Worm (Caenorhabditis elegans) whole organism, young adult: ENCODE results near the gene F10C1.3.
A peak's percentile ranks its signal among the peaks of the same experiment; 100 is the strongest.

ENCODE experiments used
- B0336.3 ChIP-seq: fragments of 200-800 bp; sonication (Bioruptor generic); IDR thresholded peaks from 2 replicates; pipeline ENCODE4 v1.3.6; 2022; ENCODE audit warnings: missing genetic modification characterization, missing compliant biosample characterization
- C06A6.2 ChIP-seq: fragments of 200-800 bp; sonication (Bioruptor generic); conservative IDR thresholded peaks from 2 replicates; pipeline ENCODE4 v1.3.6; 2022; ENCODE audit warnings: missing genetic modification characterization, missing compliant biosample characterization
- F22D6.2 ChIP-seq: sonication (generic microtip); optimal IDR thresholded peaks from 2 replicates; lab custom pipeline; 2016; ENCODE audit warnings: mild to moderate bottlenecking, missing genetic modification characterization, missing compliant biosample characterization
- F23B12.7 ChIP-seq: sonication (generic microtip); optimal IDR thresholded peaks from 2 replicates; lab custom pipeline; 2017; ENCODE audit warnings: missing genetic modification characterization, mild to moderate bottlenecking, missing compliant biosample characterization, antibody characterized with exemption, moderate library complexity; ENCODE audit not compliant: insufficient read depth
- F33H1.4 ChIP-seq: fragments of 200-800 bp; sonication (Bioruptor generic); IDR thresholded peaks from 2 replicates; pipeline ENCODE4 v1.3.6; 2022; ENCODE audit warnings: missing genetic modification reagents, missing genetic modification characterization, missing compliant biosample characterization
- F52B5.7 ChIP-seq: sonication (generic microtip); optimal IDR thresholded peaks from 2 replicates; lab custom pipeline; 2016; ENCODE audit warnings: mild to moderate bottlenecking, missing genetic modification characterization, missing compliant biosample characterization
- T07F8.4 ChIP-seq: sonication (generic microtip); optimal IDR thresholded peaks from 2 replicates; lab custom pipeline; 2016; ENCODE audit warnings: mild to moderate bottlenecking, missing genetic modification characterization, moderate library complexity, missing compliant biosample characterization
- Y53F4B.3 ChIP-seq: fragments of 200-800 bp; sonication (Bioruptor generic); IDR thresholded peaks from 2 replicates; pipeline ENCODE4 v1.3.6; 2022; ENCODE audit warnings: missing genetic modification reagents, missing genetic modification characterization, missing compliant biosample characterization
- Y56A3A.18 ChIP-seq: fragments of 200-800 bp; sonication (Bioruptor generic); IDR thresholded peaks from 2 replicates; pipeline ENCODE4 v1.3.6; 2022; ENCODE audit warnings: missing genetic modification reagents, missing genetic modification characterization, missing compliant biosample characterization
- Y67H2A.10 ChIP-seq: fragments of 200-800 bp; sonication (Bioruptor generic); conservative IDR thresholded peaks from 2 replicates; pipeline ENCODE4 v1.3.6; 2022; ENCODE audit warnings: missing genetic modification reagents, missing genetic modification characterization, missing compliant biosample characterization
- Y79H2A.3 ChIP-seq: fragments of 200-800 bp; sonication (Bioruptor generic); conservative IDR thresholded peaks from 2 replicates; pipeline ENCODE4 v1.3.6; 2022; ENCODE audit warnings: missing genetic modification reagents, missing genetic modification characterization, missing compliant biosample characterization
- Y95B8A.8 ChIP-seq: fragments of 200-800 bp; sonication (Bioruptor generic); IDR thresholded peaks from 2 replicates; pipeline ENCODE4 v1.3.6; 2022; ENCODE audit warnings: missing genetic modification reagents, missing genetic modification characterization, missing compliant biosample characterization
- ZK185.1 ChIP-seq: sonication (generic microtip); optimal IDR thresholded peaks from 2 replicates; lab custom pipeline; 2016; ENCODE audit warnings: mild to moderate bottlenecking, missing genetic modification characterization, missing compliant biosample characterization; ENCODE audit not compliant: poor library complexity, severe bottlenecking
- akir-1 ChIP-seq: fragments of 200-800 bp; sonication (Bioruptor generic); optimal IDR thresholded peaks from 2 replicates; lab custom pipeline; 2018; ENCODE audit warnings: mild to moderate bottlenecking, missing genetic modification characterization, moderate library complexity, missing compliant biosample characterization
- aptf-3 ChIP-seq: fragments of 200-800 bp; sonication (Bioruptor generic); IDR thresholded peaks from 2 replicates; pipeline ENCODE4 v1.3.6; 2022; ENCODE audit warnings: missing genetic modification characterization, missing compliant biosample characterization
- ceh-27 ChIP-seq: fragments of 200-800 bp; sonication (Bioruptor generic); optimal IDR thresholded peaks from 2 replicates; lab custom pipeline; 2018; ENCODE audit warnings: mild to moderate bottlenecking, missing genetic modification characterization, moderate library complexity, missing compliant biosample characterization
- die-1 ChIP-seq: sonication (generic microtip); optimal IDR thresholded peaks from 2 replicates; lab custom pipeline; 2016; ENCODE audit warnings: missing genotype, mild to moderate bottlenecking, missing genetic modification characterization, missing compliant biosample characterization
- dox-1 ChIP-seq: fragments of 200-800 bp; sonication (Bioruptor generic); IDR thresholded peaks from 2 replicates; pipeline ENCODE4 v1.3.6; 2022; ENCODE audit warnings: missing genetic modification reagents, missing genetic modification characterization, missing compliant biosample characterization
- dpff-1 ChIP-seq: sonication (generic microtip); optimal IDR thresholded peaks from 2 replicates; lab custom pipeline; 2017; ENCODE audit warnings: mild to moderate bottlenecking, missing genetic modification characterization, missing compliant biosample characterization
- hlh-12 ChIP-seq: sonication (generic microtip); optimal IDR thresholded peaks from 2 replicates; lab custom pipeline; 2016; ENCODE audit warnings: missing genetic modification characterization, missing compliant biosample characterization
- hlh-26 ChIP-seq: fragments of 200-800 bp; sonication (Bioruptor generic); conservative IDR thresholded peaks from 2 replicates; pipeline ENCODE4 v1.3.6; 2022; ENCODE audit warnings: missing genetic modification reagents, missing genetic modification characterization, missing compliant biosample characterization
- hsf-1 ChIP-seq: fragments of 200-800 bp; sonication (Bioruptor generic); IDR thresholded peaks from 2 replicates; pipeline ENCODE4 v1.3.6; 2022; ENCODE audit warnings: missing genetic modification reagents, missing genetic modification characterization, missing compliant biosample characterization
- let-526 ChIP-seq: fragments of 200-800 bp; sonication (Bioruptor generic); IDR thresholded peaks from 2 replicates; pipeline ENCODE4 v1.3.6; 2022; ENCODE audit warnings: missing genetic modification reagents, missing genetic modification characterization, missing compliant biosample characterization
- madf-10 ChIP-seq: sonication (generic microtip); optimal IDR thresholded peaks from 2 replicates; lab custom pipeline; 2016; ENCODE audit warnings: mild to moderate bottlenecking, missing genetic modification characterization, missing compliant biosample characterization
- mcd-1 ChIP-seq: fragments of 200-800 bp; sonication (Bioruptor generic); IDR thresholded peaks from 2 replicates; pipeline ENCODE4 v1.3.6; 2022; ENCODE audit warnings: missing genetic modification reagents, missing genetic modification characterization, missing compliant biosample characterization
- nhr-80 ChIP-seq: sonication (generic microtip); optimal IDR thresholded peaks from 2 replicates; lab custom pipeline; 2016; ENCODE audit warnings: missing genetic modification characterization, missing compliant biosample characterization
- nhr-90 ChIP-seq: sonication (generic microtip); optimal IDR thresholded peaks from 2 replicates; lab custom pipeline; 2016; ENCODE audit warnings: missing genotype, mild to moderate bottlenecking, missing genetic modification characterization, missing compliant biosample characterization
- repo-1 ChIP-seq: sonication (generic microtip); optimal IDR thresholded peaks from 2 replicates; lab custom pipeline; 2017; ENCODE audit warnings: mild to moderate bottlenecking, missing genetic modification characterization, missing compliant biosample characterization
- sea-2 ChIP-seq: fragments of 200-800 bp; sonication (Bioruptor generic); IDR thresholded peaks from 2 replicates; pipeline ENCODE4 v1.3.6; 2022; ENCODE audit warnings: missing genetic modification characterization, missing compliant biosample characterization
- snpc-4 ChIP-seq, 5 experiments: fragments of 150-350 bp in 1 of 5; sonication (generic microtip) in 4 of 5; optimal IDR thresholded peaks; 2 replicates each; lab custom pipeline; 2014 to 2018; ENCODE audit warnings: missing genetic modification characterization in 5 of 5, missing biosample characterization in 3 of 5, antibody characterized with exemption in 2 of 5, mild to moderate bottlenecking in 2 of 5, missing compliant biosample characterization in 2 of 5, missing genotype in 2 of 5, moderate library complexity in 2 of 5, missing genetic modification reagents in 1 of 5
- tbp1 ChIP-seq: fragments of 200-800 bp; sonication (Bioruptor generic); optimal IDR thresholded peaks from 2 replicates; lab custom pipeline; 2018; ENCODE audit warnings: mild to moderate bottlenecking, missing genetic modification characterization, missing compliant biosample characterization
- xnd-1 ChIP-seq: sonication (generic microtip); optimal IDR thresholded peaks from 2 replicates; lab custom pipeline; 2016; ENCODE audit warnings: missing genotype, missing genetic modification reagents, missing genetic modification characterization, missing compliant biosample characterization

The F10C1.3 gene

DNA sequence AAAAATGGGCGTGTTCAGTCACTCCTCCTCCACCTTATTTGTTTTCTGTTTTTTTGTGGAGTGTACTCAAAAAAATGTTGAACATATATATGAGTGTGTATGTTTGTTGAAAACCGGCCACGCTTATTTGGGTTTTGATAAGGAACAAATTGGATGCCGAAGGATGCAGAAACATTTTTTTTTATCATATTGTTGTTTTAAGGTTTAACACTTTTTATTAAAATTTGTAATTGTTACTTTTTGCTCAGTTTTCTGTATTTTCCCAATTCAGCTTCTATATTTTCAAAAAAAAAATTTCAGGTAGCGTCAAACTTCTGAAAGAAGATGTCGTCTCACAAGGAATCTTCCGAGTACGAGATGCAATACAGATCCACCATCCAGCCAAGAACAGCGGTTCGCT is 7.8 kb upstream of the F10C1.3 start, which contains the start of gene ifb-1 (continued):
- TF ChIP-seq C06A6.2 (GFP tag; lab: Robert Waterston, UW) (no peak), mcd-1 (GFP tag; lab: Robert Waterston, UW) (no peak), F22D6.2 (tag; lab: Kevin White, UChicago) (no peak), die-1 (no peak)

DNA sequence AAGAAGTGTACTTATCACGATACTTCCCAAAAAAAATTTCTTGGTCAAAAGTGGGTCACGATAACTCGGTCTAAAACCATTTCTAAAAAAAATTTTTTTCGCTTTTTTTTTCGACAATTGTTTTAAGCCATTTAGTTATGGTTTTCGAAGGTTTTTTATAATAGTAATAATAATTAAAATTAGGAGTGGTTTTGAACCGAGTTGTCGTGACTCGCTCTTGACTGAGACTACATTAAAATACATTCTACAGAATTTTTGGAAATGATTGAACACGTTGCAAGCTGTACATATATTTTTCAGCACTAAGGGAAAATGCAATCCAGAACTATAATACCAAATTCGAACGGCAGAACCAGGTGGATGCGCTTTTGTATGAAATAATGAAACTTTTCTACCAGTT is 3.4 kb downstream of the F10C1.3 start, which contains the start of gene F10C1.8:
Gene F10C1.8 (plus strand): TSS at position 301 of the 400 bp plus-strand sequence.
- TF ChIP-seq T07F8.4 (tag; lab: Kevin White, UChicago) (no peak), F23B12.7 (tag; lab: Kevin White, UChicago) (no peak), xnd-1 (tag; lab: Kevin White, UChicago) (no peak), akir-1 (GFP tag; lab: Kevin White, UChicago) (no peak), Y56A3A.18 (no peak), C06A6.2 (GFP tag; lab: Robert Waterston, UW) (no peak), hlh-26 (no peak), F33H1.4 (no peak), tbp1 (GFP tag; lab: Kevin White, UChicago) (no peak), let-526 (GFP tag; lab: Robert Waterston, UW) (no peak), Y67H2A.10 (GFP tag; lab: Robert Waterston, UW) (no peak), nhr-90 (no peak), Y53F4B.3 (GFP tag; lab: Robert Waterston, UW) (no peak), Y95B8A.8 (GFP tag; lab: Robert Waterston, UW) (no peak)

DNA sequence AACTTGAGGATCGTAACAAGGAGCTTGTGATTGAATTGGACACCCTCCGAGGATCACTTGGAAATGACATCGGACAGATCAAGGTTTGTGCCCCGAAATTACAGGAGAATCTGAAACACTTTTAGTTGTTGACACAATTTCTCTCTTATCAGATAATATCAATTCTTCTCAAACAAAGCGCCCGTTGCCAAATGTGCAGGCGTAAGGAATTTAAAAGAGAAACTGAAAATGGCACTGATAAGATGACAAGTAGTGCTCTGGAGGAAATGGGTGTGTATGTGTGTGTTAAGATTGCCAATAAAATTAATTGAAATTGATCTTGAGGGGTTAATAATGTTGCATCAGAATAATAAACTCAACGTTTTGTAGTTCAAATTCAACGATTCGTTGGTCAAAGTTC is 6.2 kb downstream of the F10C1.3 start:
- TF ChIP-seq nhr-80 (tag; lab: Kevin White, UChicago): peak; percentile 96
- TF ChIP-seq ZK185.1 (tag; lab: Kevin White, UChicago): peak; percentile 29
- peak; percentile 63 for TF ChIP-seq dox-1 (GFP tag; lab: Robert Waterston, UW)
- TF ChIP-seq hsf-1: 0 out of 2 replicates have a peak, but pooled peaks have one; percentile 37
- TF ChIP-seq snpc-4 (GFP tag; optimal IDR thresholded peaks at IDR 0.05; lab: Kevin White, UChicago): no peak
- TF ChIP-seq snpc-4 (tag; optimal IDR thresholded peaks at IDR 0.05; lab: Kevin White, UChicago): no peak

DNA sequence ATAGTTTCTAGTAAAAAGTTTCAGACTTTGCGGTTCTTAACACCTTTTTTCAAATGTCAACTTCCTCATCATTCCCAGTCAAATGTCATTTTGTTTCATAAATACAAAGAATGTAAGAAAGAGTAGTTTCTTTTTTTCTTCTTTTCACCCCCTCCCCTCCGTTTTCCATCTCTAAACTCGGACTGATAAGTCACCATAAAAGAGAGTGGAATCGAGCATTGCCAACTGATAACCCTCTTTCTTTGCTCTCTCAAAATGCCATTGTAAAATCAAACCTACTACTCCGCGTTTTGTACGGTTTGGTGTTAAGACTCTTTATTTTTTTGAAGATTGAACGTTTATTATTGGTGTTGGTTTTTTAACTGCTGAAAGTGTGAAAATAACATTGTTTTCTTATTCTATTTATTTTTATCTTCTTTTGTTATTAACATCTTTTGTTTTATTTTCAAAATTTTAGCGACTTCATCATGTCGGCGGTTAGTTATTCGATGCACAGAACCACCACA is 7.8 kb downstream of the F10C1.3 start, which contains the start of gene ifb-2:
Gene ifb-2 (plus strand): TSS at position 456 of the 506 bp plus-strand sequence.
- no peak for TF ChIP-seq aptf-3
- no peak for TF ChIP-seq ceh-27 (GFP tag; lab: Kevin White, UChicago)
- no peak for TF ChIP-seq F52B5.7
- TF ChIP-seq hlh-26: no peak
- TF ChIP-seq sea-2 (GFP tag; lab: Robert Waterston, UW): no peak
- TF ChIP-seq Y79H2A.3 (GFP tag; lab: Robert Waterston, UW): no peak
- TF ChIP-seq F23B12.7 (tag; lab: Kevin White, UChicago): no peak
- TF ChIP-seq B0336.3 (GFP tag; lab: Robert Waterston, UW): no peak
- peak; percentile 92 for TF ChIP-seq nhr-80 (tag; lab: Kevin White, UChicago)
- TF ChIP-seq repo-1 (tag; lab: Kevin White, UChicago): no peak
- no peak for TF ChIP-seq madf-10
- TF ChIP-seq dox-1 (GFP tag; lab: Robert Waterston, UW): 0 out of 2 replicates have a peak, but pooled peaks have one; percentile 15
- no peak for TF ChIP-seq dpff-1 (tag; lab: Kevin White, UChicago)
- no peak for TF ChIP-seq hlh-12
- TF ChIP-seq hsf-1: no peak
